Worm (Caenorhabditis elegans) whole organism, late embryonic: ENCODE measurements around the gene C14A6.7.

Experiments
- ama-1 ChIP-seq: fragments of 150-350 bp; optimal IDR thresholded peaks from 2 replicates; lab custom pipeline; 2014
- hlh-15 ChIP-seq: sonication (generic microtip); optimal IDR thresholded peaks from 2 replicates; lab custom pipeline; 2016; ENCODE audit warnings: missing genetic modification characterization, missing compliant biosample characterization
- pha-4 ChIP-seq: fragments of 150-350 bp; optimal IDR thresholded peaks from 2 replicates; lab custom pipeline; 2018; ENCODE audit warnings: missing biosample characterization, missing genetic modification reagents, missing genetic modification characterization
- sox-4 ChIP-seq: sonication (generic microtip); optimal IDR thresholded peaks from 2 replicates; lab custom pipeline; 2017; ENCODE audit warnings: mild to moderate bottlenecking, missing genetic modification characterization, inconsistent platforms, missing compliant biosample characterization
- tbx-2 ChIP-seq: sonication (generic microtip); optimal IDR thresholded peaks from 2 replicates; lab custom pipeline; 2016; ENCODE audit warnings: missing genetic modification characterization, missing compliant biosample characterization

ce11 chrV:18158172-18158571, 10.0 kb downstream of the C14A6.7 start:
- TF ChIP-seq hlh-15 (no peak), tbx-2 (tag; lab: Kevin White, UChicago) (no peak), sox-4 (no peak), ama-1 (lab: Kevin White, UChicago) (no peak), pha-4 (tag; lab: Kevin White, UChicago) (no peak)
